Fruit fly (Drosophila melanogaster) whole organism, embryonic: ENCODE data around the gene endos.

Source experiments
- H2.0 ChIP-seq: fragments of 200-800 bp; sonication (Bioruptor generic); IDR thresholded peaks from 2 replicates; pipeline ENCODE4 v1.3.6; 2022; ENCODE audit warnings: missing biosample characterization, missing genetic modification characterization
- maf-S ChIP-seq: fragments of 200-800 bp; sonication (Bioruptor generic); optimal IDR thresholded peaks from 2 replicates; lab custom pipeline; 2016; ENCODE audit warnings: missing biosample characterization, missing genetic modification characterization

dm6 chr3L:14056816-14057215 lies 25.3 kb upstream of the endos start:
- TF ChIP-seq maf-S (no peak), H2.0 (GFP tag; lab: Robert Waterston, UW) (no peak)
